Fruit fly (Drosophila melanogaster) ovary, adult (tissue): Measurements from ENCODE around the gene Gcna.

Source experiments
- CG17801 ChIP-seq: fragments of 200-800 bp; optimal IDR thresholded peaks from 2 replicates; lab custom pipeline; 2019; ENCODE audit warnings: missing biosample characterization, mild to moderate bottlenecking, missing genetic modification characterization, moderate library complexity; ENCODE audit not compliant: partially characterized antibody

The Gcna gene

dm6 chrX:1865673-1866072 lies at the start of gene Gcna, which contains the start of gene MED18:
Gcna (minus strand) TSS chrX:1865835.
MED18 (plus strand) TSS chrX:1865909.
- no peak for TF ChIP-seq CG17801 (GFP tag; lab: Kevin White, UChicago)

- no peak for TF ChIP-seq CG17801 (GFP tag; lab: Kevin White, UChicago)
Observed at dm6 chrX:1909533-1909932, 43.9 kb upstream of the Gcna start.

DNA sequence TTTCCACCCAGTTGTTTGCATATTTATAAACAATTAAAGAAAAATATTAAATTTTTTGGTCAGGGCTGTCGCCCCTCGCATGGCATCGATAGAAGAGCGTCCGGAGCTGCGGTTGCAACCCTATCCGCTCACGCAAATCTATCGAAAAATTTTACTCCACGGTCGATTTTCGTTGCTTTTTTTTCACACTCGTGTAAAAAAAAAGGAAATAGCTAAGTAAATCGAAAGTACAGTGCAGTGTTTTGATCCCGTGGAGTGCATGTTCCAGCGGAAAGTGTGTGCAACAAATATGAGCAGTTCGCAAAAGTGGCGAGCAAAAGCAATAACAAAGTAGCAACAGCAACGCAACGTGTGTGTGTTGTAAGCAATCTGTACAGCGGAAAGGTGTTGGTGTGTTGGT lies 43.1 kb upstream of the Gcna start, which contains the start of the genes Edem1 and Rbcn-3B:
Gene Edem1 (minus strand): TSS at position 71 of the 400 bp plus-strand sequence.
Gene Rbcn-3B (plus strand): TSS at position 164 of the 400 bp plus-strand sequence.
- TF ChIP-seq CG17801 (GFP tag; lab: Kevin White, UChicago), result peak; percentile 63

DNA sequence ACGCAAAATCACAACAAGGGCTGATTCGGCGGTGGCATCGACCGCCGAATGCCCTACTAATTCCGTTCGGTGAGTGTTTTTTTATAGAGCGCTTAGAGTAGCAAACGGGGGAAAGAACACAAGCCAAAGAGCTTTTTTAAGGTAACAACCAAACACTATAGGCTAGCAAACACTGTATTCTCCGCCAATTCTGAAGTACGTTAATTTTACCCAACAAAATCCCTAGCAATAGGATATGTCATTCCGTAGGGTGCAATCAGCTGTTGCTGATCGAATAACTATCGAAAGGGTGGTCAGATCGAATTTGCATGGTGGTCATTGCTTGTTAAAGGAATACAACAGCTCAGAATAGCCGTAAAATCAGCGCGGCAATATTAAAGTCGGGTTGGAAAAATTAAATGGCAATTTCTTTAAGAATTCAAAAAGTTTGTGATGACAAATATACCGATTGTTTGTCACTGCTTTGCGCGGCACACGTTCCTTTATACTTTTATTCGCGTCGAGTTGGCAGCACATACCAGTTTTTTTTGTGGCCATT lies 42.2 kb upstream of the Gcna start, which contains the start of gene mip130:
Gene mip130 (plus strand): TSS at position 513 of the 538 bp plus-strand sequence.
- peak; percentile 39 for TF ChIP-seq CG17801 (GFP tag; lab: Kevin White, UChicago)

- no peak for TF ChIP-seq CG17801 (GFP tag; lab: Kevin White, UChicago)
Observed at dm6 chrX:1903968-1904367, 38.3 kb upstream of the Gcna start.

- no peak for TF ChIP-seq CG17801 (GFP tag; lab: Kevin White, UChicago)
Observed at dm6 chrX:1903077-1903476, 37.4 kb upstream of the Gcna start, which contains the start of gene CG32801. CG32801 (minus strand) TSS chrX:1903177.

DNA sequence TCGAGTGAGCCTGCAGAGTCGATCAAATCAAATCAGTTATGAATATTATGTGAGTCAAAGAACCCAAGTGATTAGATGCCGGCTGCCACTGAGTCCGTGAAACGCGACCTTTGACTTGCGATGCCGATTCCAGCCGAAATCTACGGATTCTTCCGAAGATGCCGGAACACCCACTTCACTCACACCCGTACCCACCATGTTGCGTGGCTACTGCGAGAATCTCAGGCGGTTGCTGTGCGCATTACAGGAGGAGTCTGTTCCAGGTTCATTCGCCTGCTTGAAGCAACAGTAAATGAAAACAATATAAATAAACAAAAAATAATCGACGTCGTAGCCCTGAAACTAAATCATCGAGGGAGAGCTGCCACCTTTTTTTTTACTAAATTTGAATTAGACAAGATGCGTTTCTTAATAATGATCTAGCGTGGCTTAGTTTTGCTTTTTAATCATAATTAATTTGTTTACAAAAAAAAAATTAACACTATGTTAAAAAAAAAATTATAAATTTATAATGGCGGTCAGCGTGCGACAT lies 36.0 kb upstream of the Gcna start, which contains the start of gene Ldaf1:
Gene Ldaf1 (minus strand): TSS at position 307 of the 532 bp plus-strand sequence.
- no peak for TF ChIP-seq CG17801 (GFP tag; lab: Kevin White, UChicago)

DNA sequence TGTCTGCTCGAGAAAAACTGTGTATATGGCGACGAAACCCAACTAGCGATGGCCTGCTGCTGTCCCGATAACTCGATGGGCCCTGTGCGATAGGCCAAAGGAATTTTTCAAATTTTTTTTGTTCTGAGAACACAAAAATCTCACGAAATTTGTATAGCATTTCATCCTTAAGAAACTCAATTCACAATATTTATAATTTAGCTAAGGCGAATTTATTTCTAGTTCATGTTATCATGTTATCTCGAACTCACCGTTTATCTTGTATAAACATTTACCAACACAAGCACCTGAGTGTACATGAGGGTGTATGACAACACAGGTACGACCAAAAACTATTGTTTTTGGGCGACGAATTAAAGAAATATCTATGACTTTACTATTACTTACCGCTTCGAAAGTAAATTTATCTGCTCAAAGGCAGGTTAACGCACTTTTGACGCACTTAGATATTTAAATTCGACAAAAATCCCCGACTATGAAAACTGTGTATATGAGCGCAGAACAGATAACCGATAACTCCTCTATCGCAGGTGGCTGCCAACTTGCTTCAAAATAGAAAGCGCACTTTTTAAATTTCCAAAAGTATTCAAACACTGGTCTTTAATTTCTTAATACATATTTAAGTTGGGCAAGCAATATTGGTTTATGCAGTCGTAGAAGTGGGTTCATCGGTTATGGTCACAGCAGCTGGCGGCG lies 34.6 kb upstream of the Gcna start, which contains the start of gene arm:
Gene arm (minus strand): TSS at position 524 of the 696 bp plus-strand sequence.
- no peak for TF ChIP-seq CG17801 (GFP tag; lab: Kevin White, UChicago)

DNA sequence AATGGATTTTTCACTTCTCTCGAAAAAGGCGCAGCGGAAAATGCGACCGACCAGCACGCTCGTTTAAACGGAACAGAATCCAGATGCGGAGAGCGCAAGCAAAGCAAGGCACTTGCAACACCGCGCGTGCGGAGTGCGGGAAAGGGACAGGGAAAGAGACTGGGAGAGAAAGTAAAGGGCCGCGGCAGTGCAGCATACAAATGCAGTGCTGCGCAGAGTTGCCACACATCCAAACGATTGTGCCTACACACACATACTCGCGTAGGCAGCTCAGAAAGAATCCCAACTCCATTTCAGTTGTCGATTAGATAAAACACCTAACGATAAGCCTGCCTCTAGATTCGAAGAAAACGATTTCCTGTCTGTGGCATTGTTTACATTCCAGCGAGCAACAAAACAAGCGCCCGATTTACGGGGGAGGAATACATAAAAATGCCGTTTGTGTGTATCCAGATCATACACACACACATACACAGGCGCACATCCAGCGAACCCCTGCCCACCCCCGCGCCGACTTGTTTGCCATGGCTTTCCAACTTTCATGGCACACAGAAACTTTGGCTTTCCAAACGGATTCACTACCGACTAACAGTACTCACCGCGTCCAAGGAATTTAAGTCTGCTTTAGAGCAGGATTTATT lies 33.9 kb upstream of the Gcna start:
- TF ChIP-seq CG17801 (GFP tag; lab: Kevin White, UChicago), result no peak

DNA sequence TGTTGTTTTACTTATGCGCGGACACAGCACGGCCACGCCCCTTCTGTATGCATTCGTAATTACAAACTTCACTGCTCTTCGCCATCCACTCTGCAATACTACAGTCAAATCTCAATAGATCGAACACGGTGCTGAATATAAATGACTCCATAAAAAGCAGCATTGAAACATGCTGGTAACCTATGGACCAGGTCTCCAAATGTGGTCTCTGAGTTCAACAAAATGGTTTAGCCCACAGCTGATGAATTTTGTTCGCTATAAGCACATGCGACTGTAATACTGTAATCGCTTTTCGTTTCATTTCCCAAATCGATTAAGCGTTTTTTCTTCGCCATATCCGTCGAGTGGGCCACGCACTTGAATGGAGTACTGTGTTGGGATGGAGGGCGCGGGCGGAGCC lies 31.7 kb upstream of the Gcna start:
- no peak for TF ChIP-seq CG17801 (GFP tag; lab: Kevin White, UChicago)

dm6 chrX:1893532-1893931 lies 27.9 kb upstream of the Gcna start:
- TF ChIP-seq CG17801 (GFP tag; lab: Kevin White, UChicago), result no peak

- TF ChIP-seq CG17801 (GFP tag; lab: Kevin White, UChicago), result peak; percentile 83
Observed at dm6 chrX:1889926-1890325, 24.3 kb upstream of the Gcna start, which contains the start of the genes trr and mRpL16. trr (minus strand) TSS chrX:1889950. mRpL16 (plus strand) TSS chrX:1890256.

DNA sequence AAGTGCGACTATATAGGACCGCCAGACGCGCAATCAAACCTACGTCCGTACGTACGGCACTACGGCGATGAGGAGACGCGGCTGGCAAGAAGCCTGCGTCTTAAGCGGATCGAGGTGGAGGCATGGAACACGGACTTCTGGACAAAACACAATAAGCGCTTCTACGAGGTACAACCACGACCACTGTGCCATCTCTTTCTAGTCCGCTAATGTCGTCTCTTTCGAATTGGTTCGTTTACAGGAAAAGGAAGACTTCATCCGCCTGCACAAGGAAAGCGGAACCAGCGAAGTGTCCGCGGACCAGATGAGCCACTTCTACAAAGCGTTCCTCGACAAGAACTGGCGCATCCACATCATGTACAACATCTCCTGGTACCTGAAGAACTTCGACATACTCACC lies 15.1 kb upstream of the Gcna start:
- TF ChIP-seq CG17801 (GFP tag; lab: Kevin White, UChicago), result no peak

DNA sequence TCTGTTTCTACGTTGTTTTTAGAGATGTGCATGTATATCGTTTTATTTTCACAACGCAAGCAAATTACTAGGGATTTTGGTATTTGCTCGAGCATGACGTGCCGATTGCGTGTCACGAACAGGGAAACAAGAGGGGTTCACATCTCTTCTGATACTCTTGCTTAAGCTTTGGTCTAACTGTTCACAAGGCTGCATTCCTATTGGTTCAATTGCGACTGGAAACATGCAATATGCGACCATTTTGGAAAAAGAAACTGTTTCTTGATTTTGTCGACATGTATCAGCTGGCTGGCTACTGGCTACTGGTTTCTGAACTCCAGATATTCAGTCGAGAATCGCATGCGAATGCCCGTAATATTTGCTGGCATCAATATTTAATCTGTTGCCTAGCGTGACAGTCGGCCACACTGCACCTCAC lies 14.5 kb upstream of the Gcna start, which contains the start of gene Coa8:
Gene Coa8 (plus strand): TSS at position 144 of the 418 bp plus-strand sequence.
- peak; percentile 57 for TF ChIP-seq CG17801 (GFP tag; lab: Kevin White, UChicago)
